Fruit fly (Drosophila melanogaster) whole organism, embryonic: ENCODE data around the gene TotA.

Source experiments
- CG10654 ChIP-seq: fragments of 200-800 bp; sonication (Bioruptor generic); optimal IDR thresholded peaks from 2 replicates; lab custom pipeline; 2016; ENCODE audit warnings: missing biosample characterization, missing genetic modification characterization
- CG13894 ChIP-seq: fragments of 200-800 bp; sonication (Bioruptor generic); optimal IDR thresholded peaks from 3 replicates; lab custom pipeline; 2018; ENCODE audit warnings: missing biosample characterization, mild to moderate bottlenecking, missing genetic modification characterization, moderate library complexity
- CG15601 ChIP-seq: fragments of 200-800 bp; sonication (Bioruptor generic); optimal IDR thresholded peaks from 3 replicates; lab custom pipeline; 2019; ENCODE audit warnings: missing biosample characterization, mild to moderate bottlenecking, missing genetic modification characterization, moderate library complexity
- CG17186 ChIP-seq: fragments of 200-800 bp; sonication (Bioruptor generic); optimal IDR thresholded peaks from 3 replicates; lab custom pipeline; 2017; ENCODE audit warnings: missing biosample characterization, missing genetic modification reagents, missing genetic modification characterization
- CG3847 ChIP-seq: fragments of 200-800 bp; sonication (Bioruptor generic); IDR thresholded peaks from 2 replicates; pipeline ENCODE4 v1.3.6; 2022; ENCODE audit warnings: missing biosample characterization, missing genetic modification characterization
- CG42726 ChIP-seq: fragments of 200-800 bp; sonication (Bioruptor generic); IDR thresholded peaks from 2 replicates; pipeline ENCODE4 v1.3.6; 2022; ENCODE audit warnings: missing biosample characterization, missing genetic modification characterization; ENCODE audit not compliant: partially characterized antibody
- CG4424 ChIP-seq: fragments of 200-800 bp; sonication (Bioruptor generic); optimal IDR thresholded peaks from 3 replicates; lab custom pipeline; 2016; ENCODE audit warnings: missing biosample characterization, missing genetic modification characterization
- CG4730 ChIP-seq: fragments of 200-800 bp; sonication (Bioruptor generic); IDR thresholded peaks from 2 replicates; pipeline ENCODE4 v1.3.6; 2022; ENCODE audit warnings: missing biosample characterization, missing genetic modification characterization
- CG6791 ChIP-seq: fragments of 200-800 bp; sonication (Bioruptor generic); IDR thresholded peaks from 3 replicates; pipeline ENCODE4 v1.3.6; 2022; ENCODE audit warnings: missing biosample characterization, missing genetic modification characterization; ENCODE audit not compliant: partially characterized antibody
- CG8924 ChIP-seq: fragments of 200-800 bp; optimal IDR thresholded peaks from 3 replicates; lab custom pipeline; 2019; ENCODE audit warnings: missing biosample characterization, mild to moderate bottlenecking, missing genetic modification characterization, moderate library complexity
- CG9817 ChIP-seq: fragments of 200-800 bp; sonication (Bioruptor generic); optimal IDR thresholded peaks from 2 replicates; lab custom pipeline; 2018; ENCODE audit warnings: missing biosample characterization, mild to moderate bottlenecking, missing genetic modification characterization, moderate library complexity
- Chrac-16 ChIP-seq: fragments of 200-800 bp; sonication (Bioruptor generic); optimal IDR thresholded peaks from 3 replicates; lab custom pipeline; 2016; ENCODE audit warnings: missing biosample characterization, missing genetic modification characterization
- D ChIP-seq, 2 experiments: fragments of 200-800 bp in 1 of 2; fragments of >200 bp in 1 of 2; sonication (Bioruptor generic) in 1 of 2; optimal IDR thresholded peaks; 2 replicates in 1 of 2; 3 replicates in 1 of 2; lab custom pipeline; 2017; ENCODE audit warnings: mild to moderate bottlenecking in 1 of 2, missing biosample characterization in 1 of 2, missing genetic modification characterization in 1 of 2, missing genetic modification reagents in 1 of 2
- Dref ChIP-seq: fragments of 200-800 bp; sonication (Bioruptor generic); IDR thresholded peaks from 2 replicates; pipeline ENCODE4 v1.3.6; 2022; ENCODE audit warnings: missing biosample characterization, missing genetic modification characterization
- Ets97D ChIP-seq: fragments of 200-800 bp; sonication (Bioruptor generic); optimal IDR thresholded peaks from 3 replicates; lab custom pipeline; 2016; ENCODE audit warnings: missing biosample characterization, missing genetic modification characterization
- GATAe ChIP-seq: fragments of 200-800 bp; sonication (Bioruptor generic); conservative IDR thresholded peaks from 2 replicates; pipeline ENCODE4 v1.3.6; 2022; ENCODE audit warnings: missing biosample characterization, missing genetic modification characterization
- H2.0 ChIP-seq: fragments of 200-800 bp; sonication (Bioruptor generic); IDR thresholded peaks from 2 replicates; pipeline ENCODE4 v1.3.6; 2022; ENCODE audit warnings: missing biosample characterization, missing genetic modification characterization
- HLH3B ChIP-seq: fragments of 200-800 bp; sonication (Bioruptor generic); IDR thresholded peaks from 2 replicates; pipeline ENCODE4 v1.3.6; 2022; ENCODE audit warnings: missing biosample characterization, missing genetic modification characterization
- Hmx ChIP-seq: fragments of 200-800 bp; sonication (Bioruptor generic); optimal IDR thresholded peaks from 2 replicates; lab custom pipeline; 2016; ENCODE audit warnings: missing biosample characterization, missing genetic modification characterization
- MESR4 ChIP-seq: fragments of 200-800 bp; sonication (Bioruptor generic); optimal IDR thresholded peaks from 2 replicates; lab custom pipeline; 2018; ENCODE audit warnings: missing biosample characterization, mild to moderate bottlenecking, missing genetic modification characterization, moderate library complexity
- Meics ChIP-seq: fragments of 200-800 bp; sonication (Bioruptor generic); optimal IDR thresholded peaks from 2 replicates; lab custom pipeline; 2017; ENCODE audit warnings: missing biosample characterization, mild to moderate bottlenecking, missing genetic modification characterization
- NK7.1 ChIP-seq: fragments of 200-800 bp; sonication (Bioruptor generic); optimal IDR thresholded peaks from 3 replicates; lab custom pipeline; 2016; ENCODE audit warnings: missing biosample characterization, missing genetic modification characterization
- PHDP ChIP-seq: fragments of 200-800 bp; sonication (Bioruptor generic); optimal IDR thresholded peaks from 3 replicates; lab custom pipeline; 2018; ENCODE audit warnings: missing biosample characterization, mild to moderate bottlenecking, missing genetic modification characterization, moderate library complexity
- Ptx1 ChIP-seq: fragments of 200-800 bp; sonication (Bioruptor generic); IDR thresholded peaks from 2 replicates; pipeline ENCODE4 v1.3.6; 2022; ENCODE audit warnings: missing biosample characterization, missing genetic modification characterization
- Ravus ChIP-seq: fragments of 200-800 bp; sonication (Bioruptor generic); IDR thresholded peaks from 2 replicates; pipeline ENCODE4 v1.3.6; 2022; ENCODE audit warnings: missing biosample characterization, missing genetic modification characterization
- Six4 ChIP-seq: fragments of 200-800 bp; sonication (Bioruptor generic); optimal IDR thresholded peaks from 2 replicates; lab custom pipeline; 2016; ENCODE audit warnings: missing biosample characterization, missing genetic modification characterization
- TFAM ChIP-seq: fragments of 200-800 bp; sonication (Bioruptor generic); optimal IDR thresholded peaks from 2 replicates; lab custom pipeline; 2017; ENCODE audit warnings: missing biosample characterization, missing genetic modification characterization, inconsistent platforms
- Usf ChIP-seq: fragments of 200-800 bp; sonication (Bioruptor generic); optimal IDR thresholded peaks from 2 replicates; lab custom pipeline; 2017; ENCODE audit warnings: missing genotype, missing biosample characterization, missing genetic modification characterization
- abd-A ChIP-seq: fragments of 200-800 bp; sonication (Bioruptor generic); optimal IDR thresholded peaks from 3 replicates; lab custom pipeline; 2019; ENCODE audit warnings: missing biosample characterization, mild to moderate bottlenecking, missing genetic modification characterization, moderate library complexity
- ash1 ChIP-seq: fragments of 200-800 bp; sonication (Bioruptor generic); optimal IDR thresholded peaks from 2 replicates; lab custom pipeline; 2018; ENCODE audit warnings: missing biosample characterization, mild to moderate bottlenecking, missing genetic modification characterization
- bowl ChIP-seq: fragments of 200-800 bp; sonication (Bioruptor generic); IDR thresholded peaks from 2 replicates; pipeline ENCODE4 v1.3.6; 2022; ENCODE audit warnings: missing biosample characterization, missing genetic modification characterization
- dimm ChIP-seq: fragments of 200-800 bp; sonication (Bioruptor generic); IDR thresholded peaks from 2 replicates; pipeline ENCODE4 v1.3.6; 2022; ENCODE audit warnings: missing biosample characterization, missing genetic modification characterization
- fu2 ChIP-seq: fragments of 200-800 bp; sonication (Bioruptor generic); optimal IDR thresholded peaks from 2 replicates; lab custom pipeline; 2016; ENCODE audit warnings: missing biosample characterization, missing genetic modification characterization
- lab ChIP-seq: fragments of 200-800 bp; sonication (Bioruptor generic); optimal IDR thresholded peaks from 3 replicates; lab custom pipeline; 2017; ENCODE audit warnings: missing biosample characterization, missing genetic modification characterization, mild to moderate bottlenecking, moderate library complexity, missing genetic modification reagents
- lilli ChIP-seq: fragments of 200-800 bp; sonication (Bioruptor generic); optimal IDR thresholded peaks from 3 replicates; lab custom pipeline; 2016; ENCODE audit warnings: missing biosample characterization, missing genetic modification characterization
- maf-S ChIP-seq: fragments of 200-800 bp; sonication (Bioruptor generic); optimal IDR thresholded peaks from 2 replicates; lab custom pipeline; 2016; ENCODE audit warnings: missing biosample characterization, missing genetic modification characterization
- nmo ChIP-seq: fragments of 200-800 bp; sonication (Bioruptor generic); optimal IDR thresholded peaks from 2 replicates; lab custom pipeline; 2018; ENCODE audit warnings: missing biosample characterization, mild to moderate bottlenecking, missing genetic modification characterization, moderate library complexity
- nom ChIP-seq: fragments of 200-800 bp; sonication (Bioruptor generic); optimal IDR thresholded peaks from 2 replicates; lab custom pipeline; 2017; ENCODE audit warnings: missing biosample characterization, missing genetic modification characterization, mild to moderate bottlenecking, moderate library complexity, missing genetic modification reagents
- pan ChIP-seq, 4 experiments: fragments of >200 bp in 3 of 4; fragments of 200-800 bp in 1 of 4; sonication (Bioruptor generic) in 1 of 4; optimal IDR thresholded peaks in 3 of 4; IDR thresholded peaks in 1 of 4; 2 replicates each; pipeline versions ENCODE4 v1.3.6 to Lab custom; 2017 to 2022; ENCODE audit warnings: missing biosample characterization in 2 of 4, missing genetic modification characterization in 2 of 4, mixed read lengths in 1 of 4
- sr ChIP-seq: fragments of 200-800 bp; sonication (Bioruptor generic); IDR thresholded peaks from 3 replicates; pipeline ENCODE4 v1.3.6; 2022; ENCODE audit warnings: missing biosample characterization, missing genetic modification characterization
- stwl ChIP-seq: fragments of 200-800 bp; sonication (Bioruptor generic); optimal IDR thresholded peaks from 3 replicates; lab custom pipeline; 2018; ENCODE audit warnings: missing biosample characterization, mild to moderate bottlenecking, missing genetic modification characterization, moderate library complexity
- toy ChIP-seq: fragments of 200-800 bp; sonication (Bioruptor generic); IDR thresholded peaks from 2 replicates; pipeline ENCODE4 v1.3.6; 2022; ENCODE audit warnings: missing biosample characterization, missing genetic modification characterization
- trem ChIP-seq: fragments of 200-800 bp; optimal IDR thresholded peaks from 3 replicates; lab custom pipeline; 2019; ENCODE audit warnings: missing biosample characterization, mild to moderate bottlenecking, missing genetic modification characterization, moderate library complexity
- tx ChIP-seq: fragments of 200-800 bp; sonication (Bioruptor generic); optimal IDR thresholded peaks from 2 replicates; lab custom pipeline; 2016; ENCODE audit warnings: missing biosample characterization, missing genetic modification characterization
- unpg ChIP-seq: fragments of 200-800 bp; sonication (Bioruptor generic); optimal IDR thresholded peaks from 3 replicates; lab custom pipeline; 2018; ENCODE audit warnings: missing biosample characterization, mild to moderate bottlenecking, missing genetic modification characterization, moderate library complexity

TotA gene

DNA sequence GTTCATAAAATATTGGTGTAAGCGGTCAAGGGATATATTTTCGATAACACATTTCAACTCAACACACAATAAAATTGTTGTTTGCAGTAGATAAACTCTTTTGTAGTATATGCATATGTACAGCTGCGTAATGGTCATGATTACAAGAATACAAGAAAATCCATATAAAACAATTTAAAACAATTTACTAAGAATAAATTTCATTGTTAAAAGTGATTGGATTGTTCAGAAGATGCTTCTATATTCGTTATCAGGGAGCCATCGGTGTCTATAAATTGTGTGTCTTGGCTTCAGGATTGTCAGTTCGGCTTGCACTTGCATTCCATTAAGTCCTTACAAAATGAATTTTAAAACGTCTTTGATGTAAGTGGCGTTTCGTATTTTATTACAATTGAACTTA lies 2.8 kb downstream of the TotA start, which contains the start of gene TotB (continued):
- TF ChIP-seq maf-S (GFP tag; lab: Kevin White, UChicago) = no peak
- TF ChIP-seq unpg (GFP tag; lab: Kevin White, UChicago) = no peak
- TF ChIP-seq PHDP = no peak
- no peak for TF ChIP-seq D (optimal IDR thresholded peaks at IDR 0.05; lab: Kevin White, UChicago)
- TF ChIP-seq D (GFP tag; optimal IDR thresholded peaks at IDR 0.05; lab: Kevin White, UChicago) = no peak
- TF ChIP-seq MESR4 = no peak
- TF ChIP-seq CG9817 (tag; lab: Kevin White, UChicago) = no peak
- no peak for TF ChIP-seq CG10654 (GFP tag; lab: Kevin White, UChicago)
- no peak for TF ChIP-seq CG4424

DNA sequence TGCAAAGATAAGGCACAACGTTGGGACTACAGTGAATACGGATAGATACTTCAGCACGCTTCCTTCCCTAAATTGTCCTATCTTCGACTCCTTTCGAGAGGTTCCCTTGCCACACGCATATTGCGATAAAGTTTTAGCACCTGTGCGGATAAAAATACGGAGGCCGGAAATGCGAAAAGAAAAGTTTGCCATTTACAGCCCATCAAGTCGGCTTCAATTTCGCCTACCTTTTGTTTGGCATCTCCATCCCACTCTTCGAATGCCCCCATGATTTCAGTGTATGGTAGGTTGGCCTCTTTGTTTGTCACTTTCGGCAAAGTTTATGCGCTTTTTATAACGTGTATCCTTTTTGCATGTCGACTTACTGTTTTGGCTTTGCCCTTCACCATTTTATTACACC lies 5.8 kb downstream of the TotA start:
- no peak for TF ChIP-seq CG3847 (GFP tag; lab: Robert Waterston, UW)
- TF ChIP-seq CG13894 (tag; lab: Kevin White, UChicago) = peak; percentile 53
- TF ChIP-seq Ptx1 (GFP tag; lab: Robert Waterston, UW) = no peak
- no peak for TF ChIP-seq NK7.1
- TF ChIP-seq abd-A = peak; percentile 52

DNA sequence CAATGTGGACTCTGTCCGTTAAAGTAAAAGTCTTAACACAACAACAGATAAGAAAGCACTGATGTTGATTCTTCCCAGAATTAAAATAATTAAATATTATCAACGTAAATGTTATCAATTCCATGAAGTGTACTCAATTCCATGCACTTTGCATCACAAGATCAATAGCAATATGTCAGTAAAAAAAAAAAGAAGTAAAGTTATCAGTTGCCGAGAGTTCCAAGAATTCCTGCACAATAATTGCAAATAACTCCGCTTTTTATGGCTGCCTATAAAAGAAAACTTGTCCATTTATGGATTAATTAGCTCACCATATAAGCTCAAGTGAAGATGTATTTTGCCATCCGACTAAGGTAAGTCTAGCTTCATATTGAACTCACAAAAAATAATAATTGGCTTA lies 6.6 kb downstream of the TotA start, which contains the start of gene TotZ:
TotZ (plus strand) TSS at position 301 of the 400 bp plus-strand sequence.
- no peak for TF ChIP-seq CG17186 (GFP tag; lab: Kevin White, UChicago)
- TF ChIP-seq CG4730 (GFP tag; lab: Robert Waterston, UW) = no peak
- TF ChIP-seq bowl = no peak

DNA sequence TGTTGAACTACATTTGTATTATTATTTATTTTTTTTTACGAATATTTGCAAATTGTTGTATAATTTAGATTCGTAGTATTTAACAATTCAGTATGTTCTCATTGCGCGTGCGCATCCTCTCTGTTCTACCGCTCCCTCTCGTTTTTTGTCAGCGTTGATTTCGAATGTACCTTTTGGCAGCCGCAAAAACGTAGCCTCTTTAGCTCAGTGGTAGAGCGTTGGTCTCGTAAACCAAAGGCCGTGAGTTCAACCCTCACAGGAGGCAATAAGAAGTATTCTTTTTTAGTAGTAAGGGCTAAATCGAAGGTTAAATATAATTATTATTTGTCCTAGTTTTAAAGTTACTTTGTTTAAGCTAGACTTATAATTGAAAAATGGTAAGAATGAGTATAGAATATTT lies 19.7 kb downstream of the TotA start:
- TF ChIP-seq Hmx (GFP tag; lab: Kevin White, UChicago) = no peak
- no peak for TF ChIP-seq Ets97D (GFP tag; lab: Kevin White, UChicago)
- TF ChIP-seq pan (optimal IDR thresholded peaks at IDR 0.05; lab: Kevin White, UChicago) = no peak
- TF ChIP-seq pan (GFP tag; optimal IDR thresholded peaks at IDR 0.05 in 1 of 2, IDR thresholded peaks at IDR 0.05 in 1 of 2) = no peak
- TF ChIP-seq H2.0 (GFP tag; lab: Robert Waterston, UW) = no peak
- no peak for TF ChIP-seq nmo
- no peak for TF ChIP-seq Chrac-16 (GFP tag; lab: Kevin White, UChicago)
- peak; percentile 21; the same call in 1 of the 2 replicates for TF ChIP-seq CG42726 (GFP tag; lab: Robert Waterston, UW)
- no peak for TF ChIP-seq CG8924 (tag; lab: Kevin White, UChicago)
- TF ChIP-seq HLH3B (GFP tag; lab: Robert Waterston, UW) = no peak
- no peak for TF ChIP-seq toy (GFP tag; lab: Robert Waterston, UW)
- no peak for TF ChIP-seq CG4730 (GFP tag; lab: Robert Waterston, UW)
- TF ChIP-seq Meics = no peak
- TF ChIP-seq CG15601 = no peak
- no peak for TF ChIP-seq lab (GFP tag; lab: Kevin White, UChicago)
- TF ChIP-seq abd-A = no peak
- no peak for TF ChIP-seq dimm (GFP tag; lab: Robert Waterston, UW)
- no peak for TF ChIP-seq Usf (GFP tag; lab: Kevin White, UChicago)
- no peak for TF ChIP-seq Ravus
- no peak for TF ChIP-seq fu2 (GFP tag; lab: Kevin White, UChicago)
- no peak for TF ChIP-seq PHDP
- TF ChIP-seq lilli (GFP tag; lab: Kevin White, UChicago) = no peak
- TF ChIP-seq ash1 (GFP tag; lab: Kevin White, UChicago) = no peak
- no peak for TF ChIP-seq sr (GFP tag; lab: Robert Waterston, UW)
- TF ChIP-seq stwl (tag; lab: Kevin White, UChicago) = no peak
- TF ChIP-seq tx = no peak
- TF ChIP-seq nom (GFP tag; lab: Kevin White, UChicago) = no peak
- no peak for TF ChIP-seq Six4 (GFP tag; lab: Kevin White, UChicago)
- no peak for TF ChIP-seq TFAM
- TF ChIP-seq CG6791 (GFP tag; lab: Robert Waterston, UW) = peak; percentile 75; the same call in 2 of the 3 replicates
- TF ChIP-seq GATAe (GFP tag; lab: Robert Waterston, UW) = no peak
- no peak for TF ChIP-seq Dref (GFP tag; lab: Robert Waterston, UW)
- TF ChIP-seq CG9817 (tag; lab: Kevin White, UChicago) = no peak
- TF ChIP-seq trem (tag; lab: Kevin White, UChicago) = no peak
